Fruit fly (Drosophila melanogaster) whole organism, embryonic: ENCODE data around the gene Atac2.
A peak's percentile ranks its signal among the peaks of the same experiment; 100 is the strongest.

Experiments used
- Bteb2 ChIP-seq: fragments of 200-800 bp; sonication (Bioruptor generic); optimal IDR thresholded peaks from 2 replicates; lab custom pipeline; 2016; ENCODE audit warnings: missing biosample characterization, missing genetic modification characterization
- CG10267 ChIP-seq: fragments of 200-800 bp; sonication (Bioruptor generic); optimal IDR thresholded peaks from 2 replicates; lab custom pipeline; 2018; ENCODE audit warnings: missing biosample characterization, mild to moderate bottlenecking, missing genetic modification characterization, moderate library complexity
- CG11247 ChIP-seq: fragments of 200-800 bp; sonication (Bioruptor generic); IDR thresholded peaks from 2 replicates; pipeline ENCODE4 v1.3.6; 2022; ENCODE audit warnings: missing biosample characterization, missing genetic modification characterization
- CG12104 ChIP-seq: fragments of 200-800 bp; sonication (Bioruptor generic); optimal IDR thresholded peaks from 3 replicates; lab custom pipeline; 2016; ENCODE audit warnings: missing biosample characterization, missing genetic modification characterization
- CG15269 ChIP-seq: fragments of 200-800 bp; sonication (Bioruptor generic); optimal IDR thresholded peaks from 2 replicates; lab custom pipeline; 2018; ENCODE audit warnings: missing biosample characterization, mild to moderate bottlenecking, missing genetic modification characterization, moderate library complexity
- CG1529 ChIP-seq: fragments of 200-800 bp; sonication (Bioruptor generic); optimal IDR thresholded peaks from 3 replicates; lab custom pipeline; 2018; ENCODE audit warnings: missing biosample characterization, missing genetic modification characterization
- CG16815 ChIP-seq: fragments of 200-800 bp; sonication (Bioruptor generic); optimal IDR thresholded peaks from 3 replicates; lab custom pipeline; 2017; ENCODE audit warnings: missing biosample characterization, mild to moderate bottlenecking, missing genetic modification characterization
- CG2116 ChIP-seq: fragments of 200-800 bp; sonication (Bioruptor generic); optimal IDR thresholded peaks from 3 replicates; lab custom pipeline; 2018; ENCODE audit warnings: missing biosample characterization, mild to moderate bottlenecking, missing genetic modification characterization
- CG2678 ChIP-seq: fragments of 200-800 bp; sonication (Bioruptor generic); optimal IDR thresholded peaks from 3 replicates; lab custom pipeline; 2019; ENCODE audit warnings: missing biosample characterization, mild to moderate bottlenecking, missing genetic modification characterization, moderate library complexity
- CG30431 ChIP-seq: fragments of 200-800 bp; sonication (Bioruptor generic); optimal IDR thresholded peaks from 2 replicates; lab custom pipeline; 2017; ENCODE audit warnings: missing biosample characterization, missing genetic modification characterization
- CG5180 ChIP-seq: fragments of 200-800 bp; sonication (Bioruptor generic); optimal IDR thresholded peaks from 3 replicates; lab custom pipeline; 2017; ENCODE audit warnings: missing biosample characterization, missing genetic modification characterization, mild to moderate bottlenecking, moderate library complexity, missing genetic modification reagents
- CG6683 ChIP-seq: fragments of 200-800 bp; sonication (Bioruptor generic); optimal IDR thresholded peaks from 2 replicates; lab custom pipeline; 2017; ENCODE audit warnings: missing biosample characterization, mild to moderate bottlenecking, missing genetic modification characterization, missing genetic modification reagents
- CG6791 ChIP-seq: fragments of 200-800 bp; sonication (Bioruptor generic); IDR thresholded peaks from 3 replicates; pipeline ENCODE4 v1.3.6; 2022; ENCODE audit warnings: missing biosample characterization, missing genetic modification characterization; ENCODE audit not compliant: partially characterized antibody
- CG6854 ChIP-seq: fragments of 200-800 bp; sonication (Bioruptor generic); optimal IDR thresholded peaks from 3 replicates; lab custom pipeline; 2017; ENCODE audit warnings: missing biosample characterization, mild to moderate bottlenecking, missing genetic modification characterization
- CG7357 ChIP-seq: fragments of 200-800 bp; sonication (Bioruptor generic); IDR thresholded peaks from 3 replicates; pipeline ENCODE4 v1.3.6; 2022; ENCODE audit warnings: missing biosample characterization, missing genetic modification characterization
- CG7745 ChIP-seq: fragments of 200-800 bp; sonication (Bioruptor generic); optimal IDR thresholded peaks from 2 replicates; lab custom pipeline; 2018; ENCODE audit warnings: missing biosample characterization, mild to moderate bottlenecking, missing genetic modification characterization, moderate library complexity
- D19B ChIP-seq: fragments of 200-800 bp; sonication (Bioruptor generic); optimal IDR thresholded peaks from 2 replicates; lab custom pipeline; 2017; ENCODE audit warnings: missing biosample characterization, mild to moderate bottlenecking, missing genetic modification characterization
- Dbx ChIP-seq: fragments of 200-800 bp; sonication (Bioruptor generic); IDR thresholded peaks from 3 replicates; pipeline ENCODE4 v1.3.6; 2022; ENCODE audit warnings: missing biosample characterization, missing genetic modification characterization
- Deaf1 ChIP-seq: fragments of 200-800 bp; optimal IDR thresholded peaks from 3 replicates; lab custom pipeline; 2019; ENCODE audit warnings: missing biosample characterization, mild to moderate bottlenecking, missing genetic modification characterization, moderate library complexity
- Dref ChIP-seq: fragments of 200-800 bp; sonication (Bioruptor generic); IDR thresholded peaks from 2 replicates; pipeline ENCODE4 v1.3.6; 2022; ENCODE audit warnings: missing biosample characterization, missing genetic modification characterization
- Drgx ChIP-seq: fragments of 200-800 bp; sonication (Bioruptor generic); IDR thresholded peaks from 2 replicates; pipeline ENCODE4 v1.3.6; 2022; ENCODE audit warnings: missing biosample characterization, missing genetic modification characterization
- E2f2 ChIP-seq: fragments of 200-800 bp; sonication (Bioruptor generic); IDR thresholded peaks from 2 replicates; pipeline ENCODE4 v1.3.6; 2022; ENCODE audit warnings: missing biosample characterization, missing genetic modification characterization
- Eip74EF ChIP-seq, 2 experiments: fragments of 200-800 bp in 1 of 2; fragments of >200 bp in 1 of 2; sonication (Bioruptor generic) in 1 of 2; optimal IDR thresholded peaks; 2 replicates each; lab custom pipeline; 2017 to 2019; ENCODE audit warnings: missing biosample characterization in 2 of 2, missing genetic modification characterization in 2 of 2, mild to moderate bottlenecking in 1 of 2, moderate library complexity in 1 of 2
- Fer1 ChIP-seq: fragments of 200-800 bp; sonication (Bioruptor generic); optimal IDR thresholded peaks from 2 replicates; lab custom pipeline; 2017; ENCODE audit warnings: missing biosample characterization, mild to moderate bottlenecking, missing genetic modification characterization
- GATAe ChIP-seq: fragments of 200-800 bp; sonication (Bioruptor generic); conservative IDR thresholded peaks from 2 replicates; pipeline ENCODE4 v1.3.6; 2022; ENCODE audit warnings: missing biosample characterization, missing genetic modification characterization
- Hmx ChIP-seq: fragments of 200-800 bp; sonication (Bioruptor generic); optimal IDR thresholded peaks from 2 replicates; lab custom pipeline; 2016; ENCODE audit warnings: missing biosample characterization, missing genetic modification characterization
- Hr39 ChIP-seq: fragments of >200 bp; optimal IDR thresholded peaks from 2 replicates; lab custom pipeline; 2017
- Hr51 ChIP-seq, 2 experiments: fragments of 200-800 bp; sonication (Bioruptor generic); optimal IDR thresholded peaks; 2 replicates in 1 of 2; 3 replicates in 1 of 2; lab custom pipeline; 2016 to 2018; ENCODE audit warnings: missing biosample characterization in 2 of 2, missing genetic modification characterization in 2 of 2, mild to moderate bottlenecking in 1 of 2, moderate library complexity in 1 of 2
- Meics ChIP-seq: fragments of 200-800 bp; sonication (Bioruptor generic); optimal IDR thresholded peaks from 2 replicates; lab custom pipeline; 2017; ENCODE audit warnings: missing biosample characterization, mild to moderate bottlenecking, missing genetic modification characterization
- NC2β ChIP-seq: fragments of 200-800 bp; sonication (Bioruptor generic); optimal IDR thresholded peaks from 2 replicates; lab custom pipeline; 2016; ENCODE audit warnings: missing biosample characterization, missing genetic modification characterization
- Nf-YA ChIP-seq: fragments of 200-800 bp; sonication (Bioruptor generic); IDR thresholded peaks from 2 replicates; pipeline ENCODE4 v1.3.6; 2022; ENCODE audit warnings: missing biosample characterization, missing genetic modification characterization
- ara ChIP-seq: fragments of 200-800 bp; sonication (Bioruptor generic); IDR thresholded peaks from 2 replicates; pipeline ENCODE4 v1.3.6; 2022; ENCODE audit warnings: missing biosample characterization, missing genetic modification characterization
- ash1 ChIP-seq: fragments of 200-800 bp; sonication (Bioruptor generic); optimal IDR thresholded peaks from 2 replicates; lab custom pipeline; 2018; ENCODE audit warnings: missing biosample characterization, mild to moderate bottlenecking, missing genetic modification characterization
- da ChIP-seq: fragments of 200-800 bp; sonication (Bioruptor generic); optimal IDR thresholded peaks from 2 replicates; lab custom pipeline; 2016; ENCODE audit warnings: missing biosample characterization, missing genetic modification characterization
- dmrt99B ChIP-seq: fragments of 200-800 bp; sonication (Bioruptor generic); optimal IDR thresholded peaks from 2 replicates; lab custom pipeline; 2018; ENCODE audit warnings: missing biosample characterization, mild to moderate bottlenecking, missing genetic modification characterization, moderate library complexity
- eyg ChIP-seq: fragments of 200-800 bp; sonication (Bioruptor generic); optimal IDR thresholded peaks from 3 replicates; lab custom pipeline; 2016; ENCODE audit warnings: missing biosample characterization, missing genetic modification characterization
- gcm ChIP-seq: fragments of 200-800 bp; sonication (Bioruptor generic); optimal IDR thresholded peaks from 2 replicates; lab custom pipeline; 2019; ENCODE audit warnings: missing biosample characterization, mild to moderate bottlenecking, missing genetic modification characterization, moderate library complexity
- hb ChIP-seq: fragments of 200-800 bp; sonication (Bioruptor generic); IDR thresholded peaks from 3 replicates; pipeline ENCODE4 v1.3.6; 2022; ENCODE audit warnings: missing biosample characterization, missing genetic modification characterization; ENCODE audit not compliant: partially characterized antibody
- hkb ChIP-seq, 2 experiments: fragments of 200-800 bp in 1 of 2; fragments of >200 bp in 1 of 2; sonication (Bioruptor generic) in 1 of 2; IDR thresholded peaks in 1 of 2; optimal IDR thresholded peaks in 1 of 2; 2 replicates each; pipeline versions ENCODE4 v1.3.6 to Lab custom; 2017 to 2022; ENCODE audit warnings: missing biosample characterization in 1 of 2, missing genetic modification characterization in 1 of 2
- jumu ChIP-seq: fragments of 200-800 bp; sonication (Bioruptor generic); optimal IDR thresholded peaks from 3 replicates; lab custom pipeline; 2016; ENCODE audit warnings: missing biosample characterization, missing genetic modification characterization
- nmo ChIP-seq: fragments of 200-800 bp; sonication (Bioruptor generic); optimal IDR thresholded peaks from 2 replicates; lab custom pipeline; 2018; ENCODE audit warnings: missing biosample characterization, mild to moderate bottlenecking, missing genetic modification characterization, moderate library complexity
- pan ChIP-seq, 4 experiments: fragments of >200 bp in 3 of 4; fragments of 200-800 bp in 1 of 4; sonication (Bioruptor generic) in 1 of 4; optimal IDR thresholded peaks in 3 of 4; IDR thresholded peaks in 1 of 4; 2 replicates each; pipeline versions ENCODE4 v1.3.6 to Lab custom; 2017 to 2022; ENCODE audit warnings: missing biosample characterization in 2 of 4, missing genetic modification characterization in 2 of 4, mixed read lengths in 1 of 4
- schlank ChIP-seq: fragments of 200-800 bp; sonication (Bioruptor generic); optimal IDR thresholded peaks from 2 replicates; lab custom pipeline; 2018; ENCODE audit warnings: missing biosample characterization, mild to moderate bottlenecking, missing genetic modification characterization
- scrt ChIP-seq: fragments of 200-800 bp; sonication (Bioruptor generic); optimal IDR thresholded peaks from 2 replicates; lab custom pipeline; 2018; ENCODE audit warnings: missing biosample characterization, mild to moderate bottlenecking, missing genetic modification characterization, moderate library complexity
- sens ChIP-seq: fragments of 200-800 bp; sonication (Bioruptor generic); peaks from one replicate; lab custom pipeline; 2016; ENCODE audit warnings: missing biosample characterization, missing genetic modification characterization
- sob ChIP-seq: fragments of 200-800 bp; sonication (Bioruptor generic); IDR thresholded peaks from 2 replicates; pipeline ENCODE4 v1.3.6; 2022; ENCODE audit warnings: missing biosample characterization, missing genetic modification characterization
- sug ChIP-seq: fragments of 200-800 bp; optimal IDR thresholded peaks from 2 replicates; lab custom pipeline; 2019; ENCODE audit warnings: missing biosample characterization, mild to moderate bottlenecking, missing genetic modification characterization, moderate library complexity
- unpg ChIP-seq: fragments of 200-800 bp; sonication (Bioruptor generic); optimal IDR thresholded peaks from 3 replicates; lab custom pipeline; 2018; ENCODE audit warnings: missing biosample characterization, mild to moderate bottlenecking, missing genetic modification characterization, moderate library complexity
- wek ChIP-seq: fragments of 200-800 bp; sonication (Bioruptor generic); optimal IDR thresholded peaks from 3 replicates; lab custom pipeline; 2018; ENCODE audit warnings: missing biosample characterization, mild to moderate bottlenecking, missing genetic modification characterization, moderate library complexity

Gene Atac2

dm6 chr2L:18612106-18612505 lies at the start of gene Atac2 (continued):
- TF ChIP-seq schlank (tag; lab: Kevin White, UChicago) (no peak), Nf-YA (no peak), CG5180 (GFP tag; lab: Kevin White, UChicago) (no peak), Dref (GFP tag; lab: Robert Waterston, UW) (no peak), sens (GFP tag; lab: Kevin White, UChicago) (peak; percentile 7), CG2116 (no peak), CG7745 (tag; lab: Kevin White, UChicago) (no peak), Hmx (GFP tag; lab: Kevin White, UChicago) (no peak)

dm6 chr2L:18658108-18658507 lies 46.1 kb upstream of the Atac2 start:
- TF ChIP-seq dmrt99B (peak; percentile 70), E2f2 (GFP tag; lab: Robert Waterston, UW) (no peak), NC2β (no peak), CG16815 (GFP tag; lab: Kevin White, UChicago) (no peak), scrt (GFP tag; lab: Kevin White, UChicago) (peak; percentile 12), sob (GFP tag; lab: Robert Waterston, UW) (no peak), CG30431 (GFP tag; lab: Kevin White, UChicago) (no peak), CG6791 (no peak), GATAe (GFP tag; lab: Robert Waterston, UW) (no peak), hb (GFP tag; lab: Robert Waterston, UW) (no peak), Drgx (no peak), CG11247 (GFP tag; lab: Robert Waterston, UW) (no peak), D19B (GFP tag; lab: Kevin White, UChicago) (no peak), CG12104 (GFP tag; lab: Kevin White, UChicago) (peak; percentile 4), sug (tag; lab: Kevin White, UChicago) (no peak), nmo (peak; percentile 38), CG1529 (no peak), CG2678 (tag; lab: Kevin White, UChicago) (peak; percentile 72), CG6683 (peak; percentile 9), Deaf1 (tag; lab: Kevin White, UChicago) (peak; percentile 5), CG7357 (0 out of 3 replicates have a peak, but pooled peaks have one; percentile 26), jumu (GFP tag; lab: Kevin White, UChicago) (no peak), Meics (GFP tag; lab: Kevin White, UChicago) (peak; percentile 67), wek (no peak), CG15269 (tag; lab: Kevin White, UChicago) (peak; percentile 47), Bteb2 (GFP tag; lab: Kevin White, UChicago) (no peak), Hr51 (GFP tag; optimal IDR thresholded peaks at IDR 0.05; lab: Kevin White, UChicago) (peak in 1 of 2 experiments; percentile 52), da (GFP tag; lab: Kevin White, UChicago) (no peak), ara (GFP tag; lab: Robert Waterston, UW) (no peak), CG10267 (peak; percentile 24), unpg (GFP tag; lab: Kevin White, UChicago) (no peak), hkb (optimal IDR thresholded peaks at IDR 0.05; lab: Kevin White, UChicago) (no peak), hkb (GFP tag; IDR thresholded peaks at IDR 0.05; lab: Robert Waterston, UW) (peak; percentile 48; the same call in 1 of the 2 replicates), gcm (GFP tag; lab: Kevin White, UChicago) (no peak), ash1 (GFP tag; lab: Kevin White, UChicago) (no peak), Eip74EF (GFP tag; optimal IDR thresholded peaks at IDR 0.05; lab: Kevin White, UChicago) (peak in 1 of 2 experiments; percentile 5), pan (optimal IDR thresholded peaks at IDR 0.05; lab: Kevin White, UChicago) (no peak), pan (GFP tag; optimal IDR thresholded peaks at IDR 0.05 in 1 of 2, IDR thresholded peaks at IDR 0.05 in 1 of 2) (peak in 1 of 2 experiments; percentile 40), Hr39 (lab: Kevin White, UChicago) (no peak), Fer1 (peak; percentile 54), Dbx (no peak), eyg (no peak), CG6854 (GFP tag; lab: Kevin White, UChicago) (peak; percentile 35)
